Fruit fly (Drosophila melanogaster): Measurements from ENCODE around the gene CG16775.

DNA sequence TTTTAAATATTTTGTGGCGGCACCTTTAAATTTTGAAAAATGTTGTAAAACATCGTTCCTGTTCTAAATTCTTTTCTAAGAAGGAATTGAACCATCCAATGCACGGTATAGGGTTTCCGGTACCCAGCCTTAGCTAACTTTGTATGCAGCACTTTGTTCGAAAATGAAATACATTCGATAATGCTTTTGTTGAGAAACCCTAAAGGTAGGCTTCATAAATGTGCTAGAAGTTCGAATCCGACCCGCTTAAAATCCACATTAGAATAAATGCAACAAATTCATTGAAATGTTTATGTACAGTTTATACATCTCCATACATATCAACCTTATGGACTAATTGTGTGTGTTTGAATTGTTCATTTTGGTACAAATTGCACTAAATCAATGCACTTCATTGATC, 12.2 kb upstream of the CG16775 start:
- no peak for TF ChIP-seq Gug (GFP tag; IDR thresholded peaks at IDR 0.05)
- TF ChIP-seq cyc (GFP tag; optimal IDR thresholded peaks at IDR 0.05), result no peak
- no peak for TF ChIP-seq CG8632 (GFP tag; optimal IDR thresholded peaks at IDR 0.05)
- peak; percentile 57 for TF ChIP-seq dsx (GFP tag; optimal IDR thresholded peaks at IDR 0.05; ENCODE audit: poor library complexity, severe bottlenecking)
- no peak for TF ChIP-seq CG3919 (GFP tag; optimal IDR thresholded peaks at IDR 0.05)
- TF ChIP-seq net (GFP tag; optimal IDR thresholded peaks at IDR 0.05), result no peak

Data from whole organism, prepupa.